Fruit fly (Drosophila melanogaster) whole organism, embryonic: ENCODE data around the gene CG43448.
A peak's percentile ranks its signal among the peaks of the same experiment; 100 is the strongest.

Experiments used
- Aef1 ChIP-seq: fragments of 200-800 bp; sonication (Bioruptor generic); IDR thresholded peaks from 3 replicates; pipeline ENCODE4 v1.3.6; 2022; ENCODE audit warnings: missing biosample characterization, missing genetic modification characterization
- B-H1 ChIP-seq: fragments of 200-800 bp; sonication (Bioruptor generic); IDR thresholded peaks from 3 replicates; pipeline ENCODE4 v1.3.6; 2022; ENCODE audit warnings: missing biosample characterization, missing genetic modification characterization
- CG10274 ChIP-seq: fragments of 200-800 bp; sonication (Bioruptor generic); optimal IDR thresholded peaks from 3 replicates; lab custom pipeline; 2017; ENCODE audit warnings: missing biosample characterization, mild to moderate bottlenecking, missing genetic modification characterization
- CG10366 ChIP-seq: fragments of 200-800 bp; sonication (Bioruptor generic); IDR thresholded peaks from 2 replicates; pipeline ENCODE4 v1.3.6; 2022; ENCODE audit warnings: missing biosample characterization, missing genetic modification characterization
- CG10654 ChIP-seq: fragments of 200-800 bp; sonication (Bioruptor generic); optimal IDR thresholded peaks from 2 replicates; lab custom pipeline; 2016; ENCODE audit warnings: missing biosample characterization, missing genetic modification characterization
- CG12744 ChIP-seq: fragments of 200-800 bp; sonication (Bioruptor generic); optimal IDR thresholded peaks from 2 replicates; lab custom pipeline; 2016; ENCODE audit warnings: missing biosample characterization, missing genetic modification characterization
- CG14667 ChIP-seq: fragments of 200-800 bp; sonication (Bioruptor generic); IDR thresholded peaks from 2 replicates; pipeline ENCODE4 v1.3.6; 2022; ENCODE audit warnings: missing biosample characterization, missing genetic modification characterization
- CG1529 ChIP-seq: fragments of 200-800 bp; sonication (Bioruptor generic); optimal IDR thresholded peaks from 3 replicates; lab custom pipeline; 2018; ENCODE audit warnings: missing biosample characterization, missing genetic modification characterization
- CG15696 ChIP-seq: fragments of 200-800 bp; sonication (Bioruptor generic); optimal IDR thresholded peaks from 2 replicates; lab custom pipeline; 2019; ENCODE audit warnings: missing biosample characterization, mild to moderate bottlenecking, missing genetic modification characterization, moderate library complexity
- CG18599 ChIP-seq: fragments of 200-800 bp; sonication (Bioruptor generic); optimal IDR thresholded peaks from 3 replicates; lab custom pipeline; 2017; ENCODE audit warnings: missing biosample characterization, missing genetic modification characterization, mild to moderate bottlenecking, moderate library complexity, missing genetic modification reagents
- CG2199 ChIP-seq: fragments of 200-800 bp; sonication (Bioruptor generic); IDR thresholded peaks from 3 replicates; pipeline ENCODE4 v1.3.6; 2022; ENCODE audit warnings: missing biosample characterization, missing genetic modification characterization
- CG3726 ChIP-seq: fragments of 200-800 bp; sonication (Bioruptor generic); IDR thresholded peaks from 3 replicates; pipeline ENCODE4, ENCODE4 v1.3.6; 2022; ENCODE audit warnings: missing biosample characterization, missing genetic modification characterization
- CG3995 ChIP-seq: fragments of 200-800 bp; sonication (Bioruptor generic); optimal IDR thresholded peaks from 3 replicates; lab custom pipeline; 2016; ENCODE audit warnings: missing biosample characterization, missing genetic modification characterization
- CG5180 ChIP-seq: fragments of 200-800 bp; sonication (Bioruptor generic); optimal IDR thresholded peaks from 3 replicates; lab custom pipeline; 2017; ENCODE audit warnings: missing biosample characterization, missing genetic modification characterization, mild to moderate bottlenecking, moderate library complexity, missing genetic modification reagents
- CG7271 ChIP-seq: fragments of 200-800 bp; sonication (Bioruptor generic); optimal IDR thresholded peaks from 2 replicates; lab custom pipeline; 2018; ENCODE audit warnings: missing biosample characterization, mild to moderate bottlenecking, missing genetic modification characterization, moderate library complexity
- CG7372 ChIP-seq: fragments of 200-800 bp; sonication (Bioruptor generic); IDR thresholded peaks from 2 replicates; pipeline ENCODE4 v1.3.6; 2022; ENCODE audit warnings: missing biosample characterization, missing genetic modification characterization
- CG8944 ChIP-seq: fragments of 200-800 bp; sonication (Bioruptor generic); optimal IDR thresholded peaks from 3 replicates; lab custom pipeline; 2016; ENCODE audit warnings: missing biosample characterization, missing genetic modification characterization
- E2f1 ChIP-seq: fragments of 200-800 bp; sonication (Bioruptor generic); IDR thresholded peaks from 2 replicates; pipeline ENCODE4 v1.3.6; 2022; ENCODE audit warnings: missing biosample characterization, missing genetic modification characterization
- ERR ChIP-seq: fragments of 200-800 bp; sonication (Bioruptor generic); optimal IDR thresholded peaks from 2 replicates; lab custom pipeline; 2016; ENCODE audit warnings: missing biosample characterization, missing genetic modification characterization
- Fer3 ChIP-seq: fragments of 200-800 bp; sonication (Bioruptor generic); optimal IDR thresholded peaks from 2 replicates; lab custom pipeline; 2018; ENCODE audit warnings: missing biosample characterization, mild to moderate bottlenecking, missing genetic modification characterization, moderate library complexity
- Hr3 ChIP-seq: fragments of 200-800 bp; sonication (Bioruptor generic); optimal IDR thresholded peaks from 3 replicates; lab custom pipeline; 2016; ENCODE audit warnings: missing biosample characterization, missing genetic modification characterization
- Kr ChIP-seq: fragments of 200-800 bp; sonication (Bioruptor generic); optimal IDR thresholded peaks from 2 replicates; lab custom pipeline; 2017; ENCODE audit warnings: missing biosample characterization, mild to moderate bottlenecking, missing genetic modification characterization
- Lhr ChIP-seq: fragments of 200-800 bp; sonication (Bioruptor generic); optimal IDR thresholded peaks from 3 replicates; lab custom pipeline; 2017; ENCODE audit warnings: mild to moderate bottlenecking, missing biosample characterization, missing genetic modification reagents, missing genetic modification characterization
- Lim3 ChIP-seq: fragments of 200-800 bp; sonication (Bioruptor generic); IDR thresholded peaks from 2 replicates; pipeline ENCODE4 v1.3.6; 2022; ENCODE audit warnings: missing biosample characterization, missing genetic modification characterization
- Myb ChIP-seq: fragments of 200-800 bp; sonication (Bioruptor generic); optimal IDR thresholded peaks from 2 replicates; lab custom pipeline; 2016; ENCODE audit warnings: missing biosample characterization, missing genetic modification characterization
- NK7.1 ChIP-seq: fragments of 200-800 bp; sonication (Bioruptor generic); optimal IDR thresholded peaks from 3 replicates; lab custom pipeline; 2016; ENCODE audit warnings: missing biosample characterization, missing genetic modification characterization
- Stat92E ChIP-seq, 3 experiments: fragments of >200 bp in 2 of 3; fragments of 200-800 bp in 1 of 3; sonication (Bioruptor generic) in 1 of 3; optimal IDR thresholded peaks; 2 replicates each; lab custom pipeline; 2017 to 2019; ENCODE audit warnings: missing biosample characterization in 3 of 3, missing genetic modification characterization in 3 of 3, mild to moderate bottlenecking in 1 of 3, moderate library complexity in 1 of 3
- TFAM ChIP-seq: fragments of 200-800 bp; sonication (Bioruptor generic); optimal IDR thresholded peaks from 2 replicates; lab custom pipeline; 2017; ENCODE audit warnings: missing biosample characterization, missing genetic modification characterization, inconsistent platforms
- Tbp ChIP-seq: fragments of >200 bp; optimal IDR thresholded peaks from 2 replicates; lab custom pipeline; 2018; ENCODE audit warnings: missing biosample characterization, missing genetic modification characterization
- br ChIP-seq: fragments of >200 bp; optimal IDR thresholded peaks from 2 replicates; lab custom pipeline; 2017
- btn ChIP-seq: fragments of 200-800 bp; sonication (Bioruptor generic); optimal IDR thresholded peaks from 2 replicates; lab custom pipeline; 2016; ENCODE audit warnings: missing biosample characterization, missing genetic modification characterization
- cato ChIP-seq: fragments of 200-800 bp; sonication (Bioruptor generic); optimal IDR thresholded peaks from 2 replicates; lab custom pipeline; 2016; ENCODE audit warnings: missing biosample characterization, missing genetic modification characterization, borderline replicate concordance
- chm ChIP-seq: fragments of 200-800 bp; sonication (Bioruptor generic); IDR thresholded peaks from 2 replicates; pipeline ENCODE4 v1.3.6; 2022; ENCODE audit warnings: missing biosample characterization, missing genetic modification characterization
- ems ChIP-seq: fragments of 200-800 bp; sonication (Bioruptor generic); optimal IDR thresholded peaks from 3 replicates; lab custom pipeline; 2016; ENCODE audit warnings: missing biosample characterization, missing genetic modification characterization
- ewg ChIP-seq: fragments of 200-800 bp; sonication (Bioruptor generic); optimal IDR thresholded peaks from 3 replicates; lab custom pipeline; 2017; ENCODE audit warnings: mild to moderate bottlenecking, missing biosample characterization, missing genetic modification reagents, missing genetic modification characterization
- gcm ChIP-seq: fragments of 200-800 bp; sonication (Bioruptor generic); optimal IDR thresholded peaks from 2 replicates; lab custom pipeline; 2019; ENCODE audit warnings: missing biosample characterization, mild to moderate bottlenecking, missing genetic modification characterization, moderate library complexity
- gsb-n ChIP-seq: fragments of 200-800 bp; sonication (Bioruptor generic); optimal IDR thresholded peaks from 3 replicates; lab custom pipeline; 2018; ENCODE audit warnings: missing biosample characterization, mild to moderate bottlenecking, missing genetic modification characterization
- h ChIP-seq: fragments of >200 bp; optimal IDR thresholded peaks from 2 replicates; lab custom pipeline; 2017
- ham ChIP-seq: fragments of 200-800 bp; sonication (Bioruptor generic); IDR thresholded peaks from 2 replicates; pipeline ENCODE4 v1.3.6; 2022; ENCODE audit warnings: missing biosample characterization, missing genetic modification characterization
- hth ChIP-seq: fragments of >200 bp; optimal IDR thresholded peaks from 2 replicates; lab custom pipeline; 2017; ENCODE audit warnings: inconsistent platforms
- ind ChIP-seq: fragments of 200-800 bp; sonication (Bioruptor generic); optimal IDR thresholded peaks from 3 replicates; lab custom pipeline; 2016; ENCODE audit warnings: missing biosample characterization, missing genetic modification characterization
- kah ChIP-seq: fragments of 200-800 bp; sonication (Bioruptor generic); optimal IDR thresholded peaks from 2 replicates; lab custom pipeline; 2018; ENCODE audit warnings: missing biosample characterization, mild to moderate bottlenecking, missing genetic modification characterization
- kay ChIP-seq: fragments of 200-800 bp; sonication (Bioruptor generic); optimal IDR thresholded peaks from 2 replicates; lab custom pipeline; 2016; ENCODE audit warnings: missing biosample characterization, missing genetic modification characterization
- odd ChIP-seq: fragments of 200-800 bp; sonication (Bioruptor generic); optimal IDR thresholded peaks from 2 replicates; lab custom pipeline; 2017; ENCODE audit warnings: missing biosample characterization, mild to moderate bottlenecking, missing genetic modification characterization
- otp ChIP-seq: fragments of 200-800 bp; sonication (Bioruptor generic); IDR thresholded peaks from 3 replicates; pipeline ENCODE4, ENCODE4 v1.3.6; 2022; ENCODE audit warnings: missing biosample characterization, missing genetic modification characterization
- p53 ChIP-seq: fragments of 200-800 bp; sonication (Bioruptor generic); optimal IDR thresholded peaks from 2 replicates; lab custom pipeline; 2016; ENCODE audit warnings: missing biosample characterization, missing genetic modification characterization
- pnt ChIP-seq: fragments of 200-800 bp; sonication (Bioruptor generic); optimal IDR thresholded peaks from 3 replicates; lab custom pipeline; 2016; ENCODE audit warnings: missing biosample characterization, missing genetic modification characterization
- prd ChIP-seq, 3 experiments: fragments of >200 bp in 2 of 3; fragments of 200-800 bp in 1 of 3; sonication (Bioruptor generic) in 1 of 3; optimal IDR thresholded peaks in 2 of 3; IDR thresholded peaks in 1 of 3; 2 replicates in 2 of 3; 3 replicates in 1 of 3; pipeline versions ENCODE4 v1.3.6 to Lab custom; 2017 to 2022; ENCODE audit warnings: missing biosample characterization in 1 of 3, missing genetic modification characterization in 1 of 3
- ro ChIP-seq: fragments of 200-800 bp; sonication (Bioruptor generic); IDR thresholded peaks from 2 replicates; pipeline ENCODE4 v1.3.6; 2022; ENCODE audit warnings: missing biosample characterization, missing genetic modification characterization
- sim ChIP-seq: fragments of 200-800 bp; sonication (Bioruptor generic); IDR thresholded peaks from 2 replicates; pipeline ENCODE4 v1.3.6; 2022; ENCODE audit warnings: missing biosample characterization, missing genetic modification characterization
- sob ChIP-seq: fragments of 200-800 bp; sonication (Bioruptor generic); IDR thresholded peaks from 2 replicates; pipeline ENCODE4 v1.3.6; 2022; ENCODE audit warnings: missing biosample characterization, missing genetic modification characterization
- trh ChIP-seq: fragments of 200-800 bp; sonication (Bioruptor generic); optimal IDR thresholded peaks from 2 replicates; lab custom pipeline; 2016; ENCODE audit warnings: missing biosample characterization, missing genetic modification characterization
- vnd ChIP-seq: fragments of 200-800 bp; sonication (Bioruptor generic); IDR thresholded peaks from 3 replicates; pipeline ENCODE4 v1.3.6; 2022; ENCODE audit warnings: missing biosample characterization, missing genetic modification characterization; ENCODE audit not compliant: partially characterized antibody

CG43448 gene

dm6 chr3R:30189836-30190235 lies 47.7 kb downstream of the CG43448 start (continued):
- TF ChIP-seq prd (optimal IDR thresholded peaks at IDR 0.05; lab: Kevin White, UChicago) (no peak), prd (GFP tag; IDR thresholded peaks at IDR 0.05; lab: Robert Waterston, UW) (peak; percentile 88), cato (GFP tag; lab: Kevin White, UChicago) (peak; percentile 17), TFAM (GFP tag; lab: Kevin White, UChicago) (no peak), CG10654 (GFP tag; lab: Kevin White, UChicago) (peak; percentile 52), Myb (no peak), odd (GFP tag; lab: Kevin White, UChicago) (peak; percentile 60), CG3726 (GFP tag; lab: Robert Waterston, UW) (peak; percentile 81), otp (GFP tag; lab: Robert Waterston, UW) (peak; percentile 77; the same call in 2 of the 3 replicates), ind (peak; percentile 78), sob (GFP tag; lab: Robert Waterston, UW) (peak; percentile 85), CG7372 (GFP tag; lab: Robert Waterston, UW) (peak; percentile 78), CG1529 (GFP tag; lab: Kevin White, UChicago) (peak; percentile 57), pnt (GFP tag; lab: Kevin White, UChicago) (peak; percentile 66), sim (peak; percentile 75), hth (no peak), gcm (GFP tag; lab: Kevin White, UChicago) (peak; percentile 28), Hr3 (GFP tag; lab: Kevin White, UChicago) (peak; percentile 53), CG7271 (no peak), CG10274 (GFP tag; lab: Kevin White, UChicago) (peak; percentile 51), p53 (no peak), chm (GFP tag; lab: Robert Waterston, UW) (peak; percentile 76), CG10366 (GFP tag; lab: Robert Waterston, UW) (peak; percentile 78), Lhr (GFP tag; lab: Kevin White, UChicago) (peak; percentile 19), CG2199 (GFP tag; lab: Robert Waterston, UW) (no peak), ems (GFP tag; lab: Kevin White, UChicago) (peak; percentile 24), br (lab: Kevin White, UChicago) (no peak), NK7.1 (GFP tag; lab: Kevin White, UChicago) (no peak), CG15696 (tag; lab: Kevin White, UChicago) (peak; percentile 18), btn (GFP tag; lab: Kevin White, UChicago) (no peak), kay (GFP tag; lab: Kevin White, UChicago) (no peak), ham (GFP tag; lab: Robert Waterston, UW) (no peak), vnd (no peak), ERR (GFP tag; lab: Kevin White, UChicago) (no peak), CG3995 (GFP tag; lab: Kevin White, UChicago) (no peak), Lim3 (GFP tag; lab: Robert Waterston, UW) (no peak), gsb-n (peak; percentile 47), Stat92E (GFP tag; optimal IDR thresholded peaks at IDR 0.05; lab: Kevin White, UChicago) (no peak), CG8944 (GFP tag; lab: Kevin White, UChicago) (peak; percentile 11), B-H1 (peak; percentile 67), Fer3 (peak; percentile 76), Kr (GFP tag; lab: Kevin White, UChicago) (no peak), kah (GFP tag; lab: Kevin White, UChicago) (peak; percentile 40), ro (GFP tag; lab: Robert Waterston, UW) (peak; percentile 67), h (lab: Kevin White, UChicago) (no peak), CG5180 (GFP tag; lab: Kevin White, UChicago) (peak; percentile 48), CG18599 (GFP tag; lab: Kevin White, UChicago) (peak; percentile 70), CG12744 (GFP tag; lab: Kevin White, UChicago) (no peak), ewg (GFP tag; lab: Kevin White, UChicago) (peak; percentile 61), Aef1 (GFP tag; lab: Robert Waterston, UW) (peak; percentile 79), Tbp (GFP tag; lab: Kevin White, UChicago) (no peak), CG14667 (peak; percentile 71), trh (peak; percentile 24), E2f1 (peak; percentile 87)
